Fruit fly (Drosophila melanogaster): ENCODE results near the gene CG45076.

dm6 chr3R:10803855-10804254, 26.7 kb upstream of the CG45076 start, which contains the start of gene CG14692:
- TF ChIP-seq Hr39 (GFP tag; optimal IDR thresholded peaks at IDR 0.05) (no peak), Blimp-1 (GFP tag; optimal IDR thresholded peaks at IDR 0.05) (no peak), pdm3 (GFP tag; optimal IDR thresholded peaks at IDR 0.05) (no peak)
